Worm (Caenorhabditis elegans) whole organism, L4/young adult: ENCODE measurements around the gene cdd-2.

ENCODE experiments used
- W03F9.2 ChIP-seq: fragments of 150-350 bp; optimal IDR thresholded peaks from 2 replicates; lab custom pipeline; 2014; ENCODE audit warnings: missing biosample characterization, missing genetic modification characterization
- him-1 ChIP-seq: sonication (generic microtip); optimal IDR thresholded peaks from 2 replicates; lab custom pipeline; 2016; ENCODE audit warnings: missing genotype, missing genetic modification reagents, missing genetic modification characterization, missing compliant biosample characterization

DNA sequence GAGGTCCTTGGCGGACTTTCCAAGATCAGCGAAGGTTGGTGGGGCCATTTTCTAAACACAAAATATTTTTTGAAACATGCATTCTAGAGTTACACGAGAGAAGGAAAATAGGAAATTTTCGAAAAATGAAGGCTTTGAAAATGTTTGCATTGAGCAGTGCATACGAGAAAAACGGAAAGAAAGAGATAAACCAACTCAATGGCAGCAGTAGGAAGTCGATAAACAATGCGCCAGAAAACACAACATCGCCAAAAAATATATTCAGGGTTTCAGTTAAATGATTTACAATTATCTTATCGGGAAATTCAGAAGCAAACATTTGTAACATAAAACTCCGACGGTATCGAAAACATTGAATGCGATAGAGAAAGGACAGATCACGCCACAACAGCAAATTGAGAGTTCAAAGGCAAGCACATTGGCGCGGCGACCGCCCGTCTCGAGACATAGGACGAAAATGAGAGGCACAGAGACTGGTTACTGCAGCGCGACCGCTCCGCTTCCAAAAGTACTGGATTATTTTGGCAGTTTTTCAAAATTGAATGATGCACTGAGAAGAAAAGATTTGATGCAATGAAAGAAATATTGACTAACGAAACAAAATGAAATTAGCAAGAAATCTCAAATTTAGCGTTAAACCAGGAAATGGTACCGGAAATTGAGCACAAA, 39.7 kb downstream of the cdd-2 start, which contains the start of the genes vdac-1 and R05G6.5:
- TF ChIP-seq him-1 (tag; lab: Kevin White, UChicago) (no peak), W03F9.2 (tag; lab: Kevin White, UChicago) (no peak)
